Fruit fly (Drosophila melanogaster): ENCODE results near the gene CG6462.

dm6 chr3L:6082561-6082960 lies 45.6 kb downstream of the CG6462 start, which contains the start of gene CG13293:
- TF ChIP-seq mld (GFP tag; IDR thresholded peaks at IDR 0.05; ENCODE audit: partially characterized antibody): no peak
- no peak for TF ChIP-seq fu2 (GFP tag; optimal IDR thresholded peaks at IDR 0.05)
- no peak for TF ChIP-seq CG16863 (GFP tag; optimal IDR thresholded peaks at IDR 0.05)
